Worm (Caenorhabditis elegans) whole organism, young adult: Measurements from ENCODE around the gene K08H2.3.
A peak's percentile ranks its signal among the peaks of the same experiment; 100 is the strongest.

Experiments used
- F22D6.2 ChIP-seq: sonication (generic microtip); optimal IDR thresholded peaks from 2 replicates; lab custom pipeline; 2016; ENCODE audit warnings: mild to moderate bottlenecking, missing genetic modification characterization, missing compliant biosample characterization
- F33H1.4 ChIP-seq: fragments of 200-800 bp; sonication (Bioruptor generic); IDR thresholded peaks from 2 replicates; pipeline ENCODE4 v1.3.6; 2022; ENCODE audit warnings: missing genetic modification reagents, missing genetic modification characterization, missing compliant biosample characterization
- F37B4.10 ChIP-seq: fragments of 200-800 bp; sonication (Bioruptor generic); IDR thresholded peaks from 2 replicates; pipeline ENCODE4 v1.3.6; 2022; ENCODE audit warnings: missing genetic modification characterization, missing compliant biosample characterization
- F52B5.7 ChIP-seq: sonication (generic microtip); optimal IDR thresholded peaks from 2 replicates; lab custom pipeline; 2016; ENCODE audit warnings: mild to moderate bottlenecking, missing genetic modification characterization, missing compliant biosample characterization
- F55B11.4 ChIP-seq: sonication (generic microtip); optimal IDR thresholded peaks from 2 replicates; lab custom pipeline; 2016; ENCODE audit warnings: missing compliant biosample characterization, missing genetic modification characterization, borderline replicate concordance; ENCODE audit not compliant: insufficient read depth
- K12H6.12 ChIP-seq: fragments of 200-800 bp; sonication (Bioruptor generic); optimal IDR thresholded peaks from 2 replicates; lab custom pipeline; 2018; ENCODE audit warnings: mild to moderate bottlenecking, missing genetic modification characterization, missing compliant biosample characterization
- Y67H2A.10 ChIP-seq: fragments of 200-800 bp; sonication (Bioruptor generic); conservative IDR thresholded peaks from 2 replicates; pipeline ENCODE4 v1.3.6; 2022; ENCODE audit warnings: missing genetic modification reagents, missing genetic modification characterization, missing compliant biosample characterization
- ama-1 ChIP-seq, 3 experiments: fragments of 150-350 bp in 1 of 3; sonication (generic microtip) in 2 of 3; optimal IDR thresholded peaks; 2 replicates each; lab custom pipeline; 2014 to 2018; ENCODE audit warnings: missing biosample characterization in 2 of 3, missing genetic modification characterization in 2 of 3, missing genetic modification reagents in 2 of 3
- atf-7 ChIP-seq: sonication (generic microtip); optimal IDR thresholded peaks from 2 replicates; lab custom pipeline; 2017; ENCODE audit warnings: mild to moderate bottlenecking, missing genetic modification characterization, missing compliant biosample characterization
- bed-2 ChIP-seq: fragments of 200-800 bp; sonication (Bioruptor generic); IDR thresholded peaks from 2 replicates; pipeline ENCODE4 v1.3.6; 2022; ENCODE audit warnings: missing genetic modification reagents, missing genetic modification characterization, missing compliant biosample characterization
- ccch-3 ChIP-seq: fragments of 200-800 bp; sonication (Bioruptor generic); optimal IDR thresholded peaks from 2 replicates; lab custom pipeline; 2018; ENCODE audit warnings: mild to moderate bottlenecking, missing genetic modification characterization, missing compliant biosample characterization
- cebp-1 ChIP-seq, 2 experiments: fragments of 200-800 bp in 1 of 2; sonication (Bioruptor generic) in 1 of 2; sonication (generic microtip) in 1 of 2; IDR thresholded peaks in 1 of 2; optimal IDR thresholded peaks in 1 of 2; 2 replicates each; pipeline versions ENCODE4 v1.3.6 to Lab custom; 2017 to 2022; ENCODE audit warnings: missing compliant biosample characterization in 2 of 2, missing genetic modification characterization in 2 of 2, mild to moderate bottlenecking in 1 of 2, missing genetic modification reagents in 1 of 2, moderate library complexity in 1 of 2
- die-1 ChIP-seq: sonication (generic microtip); optimal IDR thresholded peaks from 2 replicates; lab custom pipeline; 2016; ENCODE audit warnings: missing genotype, mild to moderate bottlenecking, missing genetic modification characterization, missing compliant biosample characterization
- dox-1 ChIP-seq: fragments of 200-800 bp; sonication (Bioruptor generic); IDR thresholded peaks from 2 replicates; pipeline ENCODE4 v1.3.6; 2022; ENCODE audit warnings: missing genetic modification reagents, missing genetic modification characterization, missing compliant biosample characterization
- dpff-1 ChIP-seq: sonication (generic microtip); optimal IDR thresholded peaks from 2 replicates; lab custom pipeline; 2017; ENCODE audit warnings: mild to moderate bottlenecking, missing genetic modification characterization, missing compliant biosample characterization
- egl-18 ChIP-seq: fragments of 200-800 bp; sonication (Bioruptor generic); IDR thresholded peaks from 2 replicates; pipeline ENCODE4 v1.3.6; 2022; ENCODE audit warnings: missing genetic modification reagents, missing genetic modification characterization, missing compliant biosample characterization
- egrh-3 ChIP-seq: fragments of 200-800 bp; sonication (Bioruptor generic); IDR thresholded peaks from 2 replicates; pipeline ENCODE4 v1.3.6; 2022; ENCODE audit warnings: missing genetic modification reagents, missing genetic modification characterization, missing compliant biosample characterization
- ekl-4 ChIP-seq: fragments of 200-800 bp; sonication (Bioruptor generic); IDR thresholded peaks from 2 replicates; pipeline ENCODE4 v1.3.6; 2022; ENCODE audit warnings: missing genetic modification reagents, missing genetic modification characterization, missing compliant biosample characterization
- fkh-3 ChIP-seq: sonication (generic microtip); optimal IDR thresholded peaks from 2 replicates; lab custom pipeline; 2016; ENCODE audit warnings: mild to moderate bottlenecking, missing genetic modification characterization, missing compliant biosample characterization
- hmg-20 ChIP-seq: fragments of 200-800 bp; sonication (Bioruptor generic); IDR thresholded peaks from 2 replicates; pipeline ENCODE4 v1.3.6; 2022; ENCODE audit warnings: missing genetic modification reagents, missing genetic modification characterization, missing compliant biosample characterization
- hrde-1 ChIP-seq: sonication (generic microtip); optimal IDR thresholded peaks from 2 replicates; lab custom pipeline; 2016; ENCODE audit warnings: missing genetic modification characterization, mild to moderate bottlenecking, missing compliant biosample characterization, moderate library complexity, missing genotype, missing genetic modification reagents, borderline replicate concordance
- lag-1 ChIP-seq: fragments of 200-800 bp; sonication (Bioruptor generic); IDR thresholded peaks from 2 replicates; pipeline ENCODE4 v1.3.6; 2022; ENCODE audit warnings: missing genetic modification reagents, missing genetic modification characterization, missing compliant biosample characterization
- madf-10 ChIP-seq: sonication (generic microtip); optimal IDR thresholded peaks from 2 replicates; lab custom pipeline; 2016; ENCODE audit warnings: mild to moderate bottlenecking, missing genetic modification characterization, missing compliant biosample characterization
- nhr-27 ChIP-seq: fragments of 200-800 bp; sonication (Bioruptor generic); optimal IDR thresholded peaks from 2 replicates; lab custom pipeline; 2018; ENCODE audit warnings: mild to moderate bottlenecking, missing genetic modification characterization, moderate library complexity, missing compliant biosample characterization
- nhr-80 ChIP-seq: sonication (generic microtip); optimal IDR thresholded peaks from 2 replicates; lab custom pipeline; 2016; ENCODE audit warnings: missing genetic modification characterization, missing compliant biosample characterization
- rcor-1 ChIP-seq: fragments of 200-800 bp; sonication (Bioruptor generic); IDR thresholded peaks from 2 replicates; pipeline ENCODE4 v1.3.6; 2022; ENCODE audit warnings: missing genetic modification reagents, missing genetic modification characterization, missing compliant biosample characterization
- repo-1 ChIP-seq: sonication (generic microtip); optimal IDR thresholded peaks from 2 replicates; lab custom pipeline; 2017; ENCODE audit warnings: mild to moderate bottlenecking, missing genetic modification characterization, missing compliant biosample characterization
- snpc-3.4 ChIP-seq: sonication (generic microtip); optimal IDR thresholded peaks from 2 replicates; lab custom pipeline; 2017; ENCODE audit warnings: missing genetic modification characterization, mild to moderate bottlenecking, missing compliant biosample characterization, antibody characterized with exemption, moderate library complexity, missing genotype, missing genetic modification reagents
- snpc-4 ChIP-seq, 5 experiments: fragments of 150-350 bp in 1 of 5; sonication (generic microtip) in 4 of 5; optimal IDR thresholded peaks; 2 replicates each; lab custom pipeline; 2014 to 2018; ENCODE audit warnings: missing genetic modification characterization in 5 of 5, missing biosample characterization in 3 of 5, antibody characterized with exemption in 2 of 5, mild to moderate bottlenecking in 2 of 5, missing compliant biosample characterization in 2 of 5, missing genotype in 2 of 5, moderate library complexity in 2 of 5, missing genetic modification reagents in 1 of 5
- sptf-2 ChIP-seq: fragments of 200-800 bp; sonication (Bioruptor generic); optimal IDR thresholded peaks from 2 replicates; lab custom pipeline; 2018; ENCODE audit warnings: mild to moderate bottlenecking, missing genetic modification characterization, missing compliant biosample characterization
- tlf-1 ChIP-seq: fragments of 200-800 bp; sonication (Bioruptor generic); optimal IDR thresholded peaks from 2 replicates; lab custom pipeline; 2018; ENCODE audit warnings: mild to moderate bottlenecking, missing genetic modification characterization, missing compliant biosample characterization
- ztf-25 ChIP-seq: fragments of 200-800 bp; sonication (Bioruptor generic); IDR thresholded peaks from 2 replicates; pipeline ENCODE4 v1.3.6; 2022; ENCODE audit warnings: missing genetic modification reagents, missing genetic modification characterization, missing compliant biosample characterization

The K08H2.3 gene

DNA sequence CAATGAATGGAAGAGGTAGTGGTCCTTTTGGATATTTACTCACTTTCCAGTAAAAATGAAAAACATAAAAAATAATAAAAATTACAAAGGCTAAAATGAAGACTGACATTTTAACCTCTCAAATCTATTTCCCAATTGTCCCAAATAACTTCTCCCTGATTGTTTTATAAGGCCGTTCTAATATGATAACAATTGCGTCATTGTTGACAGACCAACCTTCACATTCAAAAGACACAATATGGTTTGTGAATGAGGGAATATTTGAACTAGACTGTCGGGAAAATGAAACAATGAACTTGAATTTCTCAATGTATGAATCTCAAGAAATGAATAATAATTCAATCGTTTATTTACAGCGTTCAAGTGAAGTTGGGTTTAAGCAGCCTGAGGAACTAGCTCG is 30.0 kb downstream of the K08H2.3 start, which contains the start of gene cyp-14A1:
TSS of gene cyp-14A1 (minus strand) at position 126 of the 400 bp plus-strand sequence.
- no peak for TF ChIP-seq snpc-4 (GFP tag; optimal IDR thresholded peaks at IDR 0.05; lab: Kevin White, UChicago)
- TF ChIP-seq snpc-4 (tag; optimal IDR thresholded peaks at IDR 0.05; lab: Kevin White, UChicago), result no peak
- no peak for TF ChIP-seq egrh-3
- no peak for TF ChIP-seq fkh-3
- no peak for TF ChIP-seq Y67H2A.10
- TF ChIP-seq repo-1, result no peak
- TF ChIP-seq die-1 (tag; lab: Kevin White, UChicago), result no peak
- no peak for TF ChIP-seq F52B5.7 (tag; lab: Kevin White, UChicago)
- no peak for TF ChIP-seq lag-1 (GFP tag; lab: Robert Waterston, UW)
- TF ChIP-seq ccch-3 (GFP tag; lab: Kevin White, UChicago), result no peak
- TF ChIP-seq egl-18 (GFP tag; lab: Robert Waterston, UW), result no peak
- no peak for TF ChIP-seq F22D6.2
- no peak for TF ChIP-seq hrde-1
- no peak for TF ChIP-seq tlf-1
- TF ChIP-seq dox-1 (GFP tag; lab: Robert Waterston, UW), result no peak
- no peak for TF ChIP-seq hmg-20

DNA sequence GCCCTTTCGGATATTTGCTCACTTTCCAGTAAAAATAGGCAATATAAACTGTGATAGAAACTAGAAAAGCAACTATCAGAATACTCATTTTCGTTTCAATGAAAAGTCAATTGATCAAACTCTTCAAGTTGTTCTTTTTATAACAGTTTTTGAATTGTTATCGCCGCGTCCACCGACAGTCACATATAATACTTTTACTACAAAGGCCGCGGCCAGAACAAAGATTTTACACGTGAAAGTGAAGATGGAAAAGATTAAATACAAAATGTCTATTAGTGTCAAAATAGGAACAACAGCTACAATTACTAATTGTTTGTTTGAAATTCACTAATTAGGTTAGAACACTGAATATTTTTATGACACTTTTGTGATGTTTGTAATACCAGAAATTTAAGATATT is 32.4 kb downstream of the K08H2.3 start, which contains the start of gene cyp-14A2:
TSS of gene cyp-14A2 (minus strand) at position 101 of the 400 bp plus-strand sequence.
- no peak for TF ChIP-seq dpff-1 (tag; lab: Kevin White, UChicago)
- peak; percentile 35 for TF ChIP-seq nhr-80 (tag; lab: Kevin White, UChicago)
- no peak for TF ChIP-seq ama-1 (optimal IDR thresholded peaks at IDR 0.05; lab: Kevin White, UChicago)
- TF ChIP-seq ama-1 (GFP tag; optimal IDR thresholded peaks at IDR 0.05; lab: Kevin White, UChicago), result no peak
- no peak for TF ChIP-seq atf-7
- no peak for TF ChIP-seq ztf-25 (GFP tag; lab: Robert Waterston, UW)
- no peak for TF ChIP-seq rcor-1 (GFP tag; lab: Robert Waterston, UW)

DNA sequence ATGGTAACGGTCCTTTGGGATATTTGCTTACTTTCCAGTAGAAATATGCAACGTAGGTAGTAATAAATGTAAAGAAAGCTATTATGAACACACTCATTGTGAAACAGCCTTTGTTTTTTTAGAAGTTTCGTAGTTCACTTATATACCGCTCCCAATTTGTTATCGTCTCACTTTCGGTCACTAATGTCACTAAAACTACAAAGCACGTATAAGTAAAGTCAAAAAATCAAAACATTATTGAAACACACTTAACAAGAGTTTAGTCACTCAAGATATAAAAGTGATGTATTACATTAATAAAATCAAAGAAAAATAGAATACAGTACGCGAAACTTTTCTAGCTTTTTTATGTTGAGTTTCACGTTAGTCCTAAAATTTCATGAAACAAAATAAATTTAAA is 36.9 kb downstream of the K08H2.3 start, which contains the start of gene cyp-14A3:
TSS of gene cyp-14A3 (minus strand) at position 101 of the 400 bp plus-strand sequence.
- no peak for TF ChIP-seq ekl-4 (GFP tag; lab: Robert Waterston, UW)

DNA sequence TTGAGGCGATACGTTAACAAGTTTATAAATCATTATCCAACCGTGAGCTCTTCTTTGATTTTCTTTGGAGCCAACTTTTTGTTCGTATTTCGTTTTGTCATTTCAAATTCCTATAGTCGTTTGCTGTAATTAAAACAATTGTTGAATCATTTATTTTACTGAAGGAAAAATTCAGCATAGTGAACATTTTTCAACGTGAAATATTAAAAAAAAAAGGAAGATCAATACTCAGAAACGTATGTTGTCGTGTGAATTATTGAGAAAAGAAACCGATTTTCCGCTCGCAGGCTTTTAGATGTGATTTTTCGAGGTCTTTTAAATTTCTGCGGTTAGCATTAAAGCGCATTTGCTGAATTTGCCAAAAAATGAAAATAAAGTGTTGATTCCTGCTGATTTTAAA is 41.7 kb downstream of the K08H2.3 start, which contains the start of gene phf-33:
TSS of gene phf-33 (minus strand) at position 101 of the 400 bp plus-strand sequence.
- TF ChIP-seq rcor-1 (GFP tag; lab: Robert Waterston, UW), result no peak
- TF ChIP-seq F37B4.10 (GFP tag; lab: Robert Waterston, UW), result no peak
- no peak for TF ChIP-seq nhr-27
- no peak for TF ChIP-seq bed-2
- no peak for TF ChIP-seq F55B11.4
- TF ChIP-seq F33H1.4 (GFP tag; lab: Robert Waterston, UW), result no peak
- TF ChIP-seq cebp-1 (GFP tag; IDR thresholded peaks at IDR 0.05; lab: Robert Waterston, UW), result no peak
- TF ChIP-seq cebp-1 (tag; optimal IDR thresholded peaks at IDR 0.05; lab: Kevin White, UChicago), result no peak
- no peak for TF ChIP-seq madf-10 (tag; lab: Kevin White, UChicago)
- no peak for TF ChIP-seq nhr-80 (tag; lab: Kevin White, UChicago)
- TF ChIP-seq lag-1 (GFP tag; lab: Robert Waterston, UW), result no peak
- no peak for TF ChIP-seq sptf-2
- no peak for TF ChIP-seq K12H6.12 (tag; lab: Kevin White, UChicago)
- no peak for TF ChIP-seq snpc-3.4 (tag; lab: Kevin White, UChicago)
